Fruit fly (Drosophila melanogaster): ENCODE results near the gene CG13622.

DNA sequence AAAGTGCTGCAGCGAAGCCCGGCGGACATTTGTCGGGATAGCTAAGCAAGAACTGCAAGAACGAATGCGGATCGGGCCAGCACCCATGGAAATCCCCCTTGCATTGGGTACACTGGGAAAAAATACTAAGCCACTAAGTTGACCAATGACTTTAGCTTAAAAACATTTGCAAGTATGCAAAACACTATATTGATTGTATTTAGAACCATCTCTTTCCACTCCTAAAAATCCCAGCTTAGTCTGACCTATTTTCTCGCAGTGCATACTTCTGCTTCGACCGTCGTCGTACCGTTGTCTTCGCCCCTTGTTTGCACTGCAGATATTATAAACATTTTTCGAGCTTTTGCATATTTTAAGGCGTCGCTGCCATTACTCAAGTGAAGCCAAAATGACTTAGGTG lies 27.4 kb downstream of the CG13622 start:
- no peak for TF ChIP-seq CG8478 (optimal IDR thresholded peaks at IDR 0.05)
- no peak for TF ChIP-seq CTCF (optimal IDR thresholded peaks at IDR 0.05)

Measured in S2 (cell line).